Fruit fly (Drosophila melanogaster) whole organism, embryonic: ENCODE data around the gene Pde9.

ENCODE experiments used
- BtbVII ChIP-seq: fragments of 200-800 bp; sonication (Bioruptor generic); optimal IDR thresholded peaks from 3 replicates; lab custom pipeline; 2017; ENCODE audit warnings: missing biosample characterization, mild to moderate bottlenecking, missing genetic modification characterization
- CG12769 ChIP-seq: fragments of 200-800 bp; sonication (Bioruptor generic); optimal IDR thresholded peaks from 2 replicates; lab custom pipeline; 2019; ENCODE audit warnings: missing biosample characterization, mild to moderate bottlenecking, missing genetic modification characterization, moderate library complexity
- CG12942 ChIP-seq: fragments of 200-800 bp; sonication (Bioruptor generic); optimal IDR thresholded peaks from 3 replicates; lab custom pipeline; 2016; ENCODE audit warnings: missing biosample characterization, missing genetic modification characterization
- CG14710 ChIP-seq: fragments of 200-800 bp; sonication (Bioruptor generic); optimal IDR thresholded peaks from 3 replicates; lab custom pipeline; 2019; ENCODE audit warnings: missing biosample characterization, mild to moderate bottlenecking, missing genetic modification characterization, moderate library complexity
- CG1529 ChIP-seq: fragments of 200-800 bp; sonication (Bioruptor generic); optimal IDR thresholded peaks from 3 replicates; lab custom pipeline; 2018; ENCODE audit warnings: missing biosample characterization, missing genetic modification characterization
- CG16813 ChIP-seq: fragments of 200-800 bp; sonication (Bioruptor generic); IDR thresholded peaks from 3 replicates; pipeline ENCODE4 v1.3.6; 2022; ENCODE audit warnings: missing biosample characterization, missing genetic modification characterization; ENCODE audit not compliant: partially characterized antibody
- CG30431 ChIP-seq: fragments of 200-800 bp; sonication (Bioruptor generic); optimal IDR thresholded peaks from 2 replicates; lab custom pipeline; 2017; ENCODE audit warnings: missing biosample characterization, missing genetic modification characterization
- CG31365 ChIP-seq: fragments of 200-800 bp; sonication (Bioruptor generic); optimal IDR thresholded peaks from 2 replicates; lab custom pipeline; 2018; ENCODE audit warnings: missing biosample characterization, mild to moderate bottlenecking, missing genetic modification characterization
- CG31388 ChIP-seq: fragments of 200-800 bp; sonication (Bioruptor generic); optimal IDR thresholded peaks from 2 replicates; lab custom pipeline; 2016; ENCODE audit warnings: missing biosample characterization, missing genetic modification characterization
- CG6272 ChIP-seq: fragments of 200-800 bp; sonication (Bioruptor generic); IDR thresholded peaks from 2 replicates; pipeline ENCODE4 v1.3.6; 2022; ENCODE audit warnings: missing biosample characterization, missing genetic modification characterization
- CG8765 ChIP-seq: fragments of 200-800 bp; sonication (Bioruptor generic); IDR thresholded peaks from 2 replicates; pipeline ENCODE4 v1.3.6; 2022; ENCODE audit warnings: missing biosample characterization, missing genetic modification characterization
- Dfd ChIP-seq, 2 experiments: fragments of >200 bp; optimal IDR thresholded peaks; 2 replicates each; lab custom pipeline; 2017; ENCODE audit warnings: missing biosample characterization in 2 of 2, missing genetic modification characterization in 2 of 2
- Drgx ChIP-seq: fragments of 200-800 bp; sonication (Bioruptor generic); IDR thresholded peaks from 2 replicates; pipeline ENCODE4 v1.3.6; 2022; ENCODE audit warnings: missing biosample characterization, missing genetic modification characterization
- E2f1 ChIP-seq: fragments of 200-800 bp; sonication (Bioruptor generic); IDR thresholded peaks from 2 replicates; pipeline ENCODE4 v1.3.6; 2022; ENCODE audit warnings: missing biosample characterization, missing genetic modification characterization
- HLHmδ ChIP-seq: fragments of 200-800 bp; sonication (Bioruptor generic); optimal IDR thresholded peaks from 2 replicates; lab custom pipeline; 2018; ENCODE audit warnings: missing biosample characterization, mild to moderate bottlenecking, missing genetic modification characterization, moderate library complexity
- HmgZ ChIP-seq: fragments of 200-800 bp; sonication (Bioruptor generic); optimal IDR thresholded peaks from 2 replicates; lab custom pipeline; 2018; ENCODE audit warnings: missing biosample characterization, mild to moderate bottlenecking, missing genetic modification characterization
- Hr39 ChIP-seq: fragments of >200 bp; optimal IDR thresholded peaks from 2 replicates; lab custom pipeline; 2017
- Lhr ChIP-seq: fragments of 200-800 bp; sonication (Bioruptor generic); optimal IDR thresholded peaks from 3 replicates; lab custom pipeline; 2017; ENCODE audit warnings: mild to moderate bottlenecking, missing biosample characterization, missing genetic modification reagents, missing genetic modification characterization
- Med ChIP-seq: fragments of 200-800 bp; sonication (Bioruptor generic); peaks from one replicate; lab custom pipeline; 2016; ENCODE audit warnings: missing biosample characterization, missing genetic modification characterization, mild to moderate bottlenecking, inconsistent platforms, moderate library complexity
- Oli ChIP-seq: fragments of 200-800 bp; sonication (Bioruptor generic); optimal IDR thresholded peaks from 2 replicates; lab custom pipeline; 2018; ENCODE audit warnings: missing biosample characterization, mild to moderate bottlenecking, missing genetic modification characterization, moderate library complexity
- Opbp ChIP-seq: fragments of 200-800 bp; sonication (Bioruptor generic); IDR thresholded peaks from 3 replicates; pipeline ENCODE4 v1.3.6; 2022; ENCODE audit warnings: missing biosample characterization, missing genetic modification characterization; ENCODE audit not compliant: partially characterized antibody
- Pdp1 ChIP-seq, 2 experiments: fragments of 200-800 bp; sonication (Bioruptor generic); optimal IDR thresholded peaks; 3 replicates each; lab custom pipeline; 2016; ENCODE audit warnings: missing biosample characterization in 2 of 2, missing genetic modification characterization in 2 of 2, mild to moderate bottlenecking in 1 of 2, moderate library complexity in 1 of 2
- Sry-β ChIP-seq: fragments of 200-800 bp; sonication (Bioruptor generic); optimal IDR thresholded peaks from 2 replicates; lab custom pipeline; 2018; ENCODE audit warnings: missing biosample characterization, mild to moderate bottlenecking, missing genetic modification characterization, moderate library complexity
- YL-1 ChIP-seq: fragments of 200-800 bp; sonication (Bioruptor generic); optimal IDR thresholded peaks from 3 replicates; lab custom pipeline; 2017; ENCODE audit warnings: missing biosample characterization, mild to moderate bottlenecking, missing genetic modification characterization
- bcd ChIP-seq: fragments of 200-800 bp; sonication (Bioruptor generic); optimal IDR thresholded peaks from 2 replicates; lab custom pipeline; 2017; ENCODE audit warnings: missing biosample characterization, mild to moderate bottlenecking, missing genetic modification characterization
- bowl ChIP-seq: fragments of 200-800 bp; sonication (Bioruptor generic); IDR thresholded peaks from 2 replicates; pipeline ENCODE4 v1.3.6; 2022; ENCODE audit warnings: missing biosample characterization, missing genetic modification characterization
- cato ChIP-seq: fragments of 200-800 bp; sonication (Bioruptor generic); optimal IDR thresholded peaks from 2 replicates; lab custom pipeline; 2016; ENCODE audit warnings: missing biosample characterization, missing genetic modification characterization, borderline replicate concordance
- cg ChIP-seq: fragments of 200-800 bp; sonication (Bioruptor generic); optimal IDR thresholded peaks from 3 replicates; lab custom pipeline; 2019; ENCODE audit warnings: missing biosample characterization, mild to moderate bottlenecking, missing genetic modification characterization, moderate library complexity
- chinmo ChIP-seq: fragments of 200-800 bp; sonication (Bioruptor generic); IDR thresholded peaks from 4 replicates; pipeline ENCODE4 v1.3.6; 2022; ENCODE audit warnings: missing biosample characterization, missing genetic modification characterization; ENCODE audit not compliant: partially characterized antibody
- crol ChIP-seq: fragments of 200-800 bp; sonication (Bioruptor generic); IDR thresholded peaks from 2 replicates; pipeline ENCODE4 v1.3.6; 2022; ENCODE audit warnings: missing biosample characterization, missing genetic modification characterization
- cwo ChIP-seq: fragments of 200-800 bp; sonication (Bioruptor generic); optimal IDR thresholded peaks from 3 replicates; lab custom pipeline; 2017; ENCODE audit warnings: missing biosample characterization, missing genetic modification characterization, mild to moderate bottlenecking, moderate library complexity, missing genetic modification reagents
- eve ChIP-seq, 2 experiments: fragments of >200 bp; optimal IDR thresholded peaks; 2 replicates each; lab custom pipeline; 2017; ENCODE audit warnings: missing biosample characterization in 2 of 2, missing genetic modification characterization in 2 of 2
- ewg ChIP-seq: fragments of 200-800 bp; sonication (Bioruptor generic); optimal IDR thresholded peaks from 3 replicates; lab custom pipeline; 2017; ENCODE audit warnings: mild to moderate bottlenecking, missing biosample characterization, missing genetic modification reagents, missing genetic modification characterization
- eyg ChIP-seq: fragments of 200-800 bp; sonication (Bioruptor generic); optimal IDR thresholded peaks from 3 replicates; lab custom pipeline; 2016; ENCODE audit warnings: missing biosample characterization, missing genetic modification characterization
- ftz-f1 ChIP-seq: fragments of 200-800 bp; sonication (Bioruptor generic); optimal IDR thresholded peaks from 2 replicates; lab custom pipeline; 2016; ENCODE audit warnings: missing biosample characterization, missing genetic modification characterization
- gro ChIP-seq: fragments of 200-800 bp; sonication (Bioruptor generic); optimal IDR thresholded peaks from 2 replicates; lab custom pipeline; 2016; ENCODE audit warnings: missing biosample characterization, missing genetic modification characterization
- gsb-n ChIP-seq: fragments of 200-800 bp; sonication (Bioruptor generic); optimal IDR thresholded peaks from 3 replicates; lab custom pipeline; 2018; ENCODE audit warnings: missing biosample characterization, mild to moderate bottlenecking, missing genetic modification characterization
- hb ChIP-seq: fragments of 200-800 bp; sonication (Bioruptor generic); IDR thresholded peaks from 3 replicates; pipeline ENCODE4 v1.3.6; 2022; ENCODE audit warnings: missing biosample characterization, missing genetic modification characterization; ENCODE audit not compliant: partially characterized antibody
- inv ChIP-seq: fragments of 200-800 bp; sonication (Bioruptor generic); IDR thresholded peaks from 2 replicates; pipeline ENCODE4 v1.3.6; 2022; ENCODE audit warnings: missing biosample characterization, missing genetic modification characterization; ENCODE audit not compliant: partially characterized antibody
- jumu ChIP-seq: fragments of 200-800 bp; sonication (Bioruptor generic); optimal IDR thresholded peaks from 3 replicates; lab custom pipeline; 2016; ENCODE audit warnings: missing biosample characterization, missing genetic modification characterization
- kay ChIP-seq: fragments of 200-800 bp; sonication (Bioruptor generic); optimal IDR thresholded peaks from 2 replicates; lab custom pipeline; 2016; ENCODE audit warnings: missing biosample characterization, missing genetic modification characterization
- mam ChIP-seq: fragments of 200-800 bp; sonication (Bioruptor generic); optimal IDR thresholded peaks from 3 replicates; lab custom pipeline; 2016; ENCODE audit warnings: missing biosample characterization, missing genetic modification characterization
- nerfin-2 ChIP-seq: fragments of 200-800 bp; sonication (Bioruptor generic); IDR thresholded peaks from 2 replicates; pipeline ENCODE4 v1.3.6; 2022; ENCODE audit warnings: missing biosample characterization, missing genetic modification characterization; ENCODE audit not compliant: partially characterized antibody
- nom ChIP-seq: fragments of 200-800 bp; sonication (Bioruptor generic); optimal IDR thresholded peaks from 2 replicates; lab custom pipeline; 2017; ENCODE audit warnings: missing biosample characterization, missing genetic modification characterization, mild to moderate bottlenecking, moderate library complexity, missing genetic modification reagents
- pan ChIP-seq, 4 experiments: fragments of >200 bp in 3 of 4; fragments of 200-800 bp in 1 of 4; sonication (Bioruptor generic) in 1 of 4; optimal IDR thresholded peaks in 3 of 4; IDR thresholded peaks in 1 of 4; 2 replicates each; pipeline versions ENCODE4 v1.3.6 to Lab custom; 2017 to 2022; ENCODE audit warnings: missing biosample characterization in 2 of 4, missing genetic modification characterization in 2 of 4, mixed read lengths in 1 of 4
- tx ChIP-seq: fragments of 200-800 bp; sonication (Bioruptor generic); optimal IDR thresholded peaks from 2 replicates; lab custom pipeline; 2016; ENCODE audit warnings: missing biosample characterization, missing genetic modification characterization
- vvl ChIP-seq: fragments of 200-800 bp; sonication (Bioruptor generic); IDR thresholded peaks from 2 replicates; pipeline ENCODE4 v1.3.6; 2022; ENCODE audit warnings: missing biosample characterization, missing genetic modification characterization
- yki ChIP-seq: fragments of >200 bp; optimal IDR thresholded peaks from 3 replicates; lab custom pipeline; 2018

Pde9 gene

DNA sequence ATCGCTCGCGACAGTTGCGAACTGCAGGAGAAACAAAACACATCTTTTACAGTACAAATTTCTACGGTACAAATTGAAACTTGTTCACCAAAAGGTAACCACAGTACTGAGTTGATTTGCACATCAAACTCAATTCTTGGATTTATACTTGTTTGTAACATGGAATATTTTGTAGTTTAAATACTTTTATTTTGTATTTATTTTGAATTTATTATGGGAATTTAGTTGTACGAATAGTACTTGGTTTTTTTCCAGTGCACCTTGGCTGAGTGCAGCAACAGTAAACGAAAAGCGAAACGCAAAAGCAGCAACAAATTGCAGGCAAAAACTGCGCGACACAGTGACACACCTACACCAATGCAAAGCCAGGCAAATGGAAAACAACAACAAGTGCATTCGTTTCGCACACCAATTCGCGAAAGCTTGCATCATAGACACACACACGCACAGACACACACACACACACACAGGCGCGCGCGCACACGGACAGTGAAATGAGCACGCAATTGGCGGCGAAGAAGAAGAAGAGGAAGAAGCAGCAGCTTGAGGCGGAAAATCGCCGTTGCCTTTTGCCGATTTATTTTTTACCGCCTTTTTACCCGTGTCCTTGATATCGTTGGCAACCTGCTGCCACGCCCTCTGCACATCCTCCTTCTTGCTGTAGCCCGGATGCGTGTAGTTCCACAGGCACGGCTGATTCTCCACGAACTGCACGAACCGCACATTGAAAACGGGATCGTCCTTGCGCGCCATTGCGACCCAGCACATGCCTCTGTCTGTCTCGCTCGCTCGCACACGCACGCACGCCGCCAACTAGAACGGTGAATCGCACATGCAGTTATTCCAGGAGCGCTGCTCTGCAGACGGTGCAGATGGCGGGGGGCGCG lies 8.1 kb upstream of the Pde9 start:
- TF ChIP-seq CG16813 (GFP tag; lab: Robert Waterston, UW), result no peak
- TF ChIP-seq vvl, result no peak
- 0 out of 4 replicates have a peak, but pooled peaks have one; percentile 19 for TF ChIP-seq chinmo (GFP tag; lab: Robert Waterston, UW)
- TF ChIP-seq ewg (GFP tag; lab: Kevin White, UChicago), result peak; percentile 22
- TF ChIP-seq bowl (GFP tag; lab: Robert Waterston, UW), result no peak
- no peak for TF ChIP-seq inv (GFP tag; lab: Robert Waterston, UW)
- peak; percentile 98 for TF ChIP-seq Hr39 (lab: Kevin White, UChicago)
- TF ChIP-seq bcd (GFP tag; lab: Kevin White, UChicago), result no peak
- no peak for TF ChIP-seq YL-1
- TF ChIP-seq Oli (tag; lab: Kevin White, UChicago), result no peak
- TF ChIP-seq pan (optimal IDR thresholded peaks at IDR 0.05; lab: Kevin White, UChicago), result no peak
- TF ChIP-seq pan (GFP tag; optimal IDR thresholded peaks at IDR 0.05 in 1 of 2, IDR thresholded peaks at IDR 0.05 in 1 of 2), result peak in 1 of 2 experiments; percentile 19
- no peak for TF ChIP-seq cwo (GFP tag; lab: Kevin White, UChicago)
- TF ChIP-seq CG30431 (GFP tag; lab: Kevin White, UChicago), result no peak
- no peak for TF ChIP-seq CG8765 (GFP tag; lab: Robert Waterston, UW)
- peak in 1 of 2 experiments; percentile 8 for TF ChIP-seq Pdp1 (GFP tag; optimal IDR thresholded peaks at IDR 0.05; lab: Kevin White, UChicago)
- no peak for TF ChIP-seq gsb-n (tag; lab: Kevin White, UChicago)
- TF ChIP-seq crol (GFP tag; lab: Robert Waterston, UW), result 0 out of 2 replicates have a peak, but pooled peaks have one; percentile 14
- TF ChIP-seq HLHmδ (GFP tag; lab: Kevin White, UChicago), result no peak
- TF ChIP-seq Drgx (GFP tag; lab: Robert Waterston, UW), result peak; percentile 62
- TF ChIP-seq Dfd (GFP tag; optimal IDR thresholded peaks at IDR 0.05; lab: Kevin White, UChicago), result peak in 1 of 2 experiments; percentile 4
- TF ChIP-seq hb (GFP tag; lab: Robert Waterston, UW), result no peak
- no peak for TF ChIP-seq CG6272 (GFP tag; lab: Robert Waterston, UW)
- no peak for TF ChIP-seq CG1529 (GFP tag; lab: Kevin White, UChicago)
- TF ChIP-seq cato (GFP tag; lab: Kevin White, UChicago), result no peak
- TF ChIP-seq jumu (GFP tag; lab: Kevin White, UChicago), result no peak
- no peak for TF ChIP-seq CG14710
- no peak for TF ChIP-seq BtbVII (GFP tag; lab: Kevin White, UChicago)
- no peak for TF ChIP-seq ftz-f1
- TF ChIP-seq Lhr (GFP tag; lab: Kevin White, UChicago), result no peak
- TF ChIP-seq CG12942, result no peak
- no peak for TF ChIP-seq CG31365 (tag; lab: Kevin White, UChicago)
- no peak for TF ChIP-seq eyg
- TF ChIP-seq nom (GFP tag; lab: Kevin White, UChicago), result peak; percentile 53
- TF ChIP-seq gro (GFP tag; lab: Kevin White, UChicago), result no peak
- no peak for TF ChIP-seq CG12769 (tag; lab: Kevin White, UChicago)
- no peak for TF ChIP-seq CG31388 (GFP tag; lab: Kevin White, UChicago)
- TF ChIP-seq Sry-β (GFP tag; lab: Kevin White, UChicago), result no peak
- TF ChIP-seq HmgZ (tag; lab: Kevin White, UChicago), result no peak
- TF ChIP-seq yki (lab: Kevin White, UChicago), result no peak
- peak; percentile 56 for TF ChIP-seq cg (GFP tag; lab: Kevin White, UChicago)
- TF ChIP-seq tx (GFP tag; lab: Kevin White, UChicago), result no peak
- no peak for TF ChIP-seq nerfin-2
- no peak for TF ChIP-seq eve (GFP tag; optimal IDR thresholded peaks at IDR 0.05; lab: Kevin White, UChicago)
- peak; percentile 46 for TF ChIP-seq Med (GFP tag; lab: Kevin White, UChicago)
- TF ChIP-seq E2f1 (GFP tag; lab: Robert Waterston, UW), result no peak
- no peak for TF ChIP-seq kay (GFP tag; lab: Kevin White, UChicago)
- TF ChIP-seq Opbp (GFP tag; lab: Robert Waterston, UW), result no peak
- no peak for TF ChIP-seq mam (GFP tag; lab: Kevin White, UChicago)
